Fruit fly (Drosophila melanogaster) whole organism, prepupa: Measurements from ENCODE around the gene Elal.

Experiments
- CG10631 ChIP-seq: fragments of 200-800 bp; sonication (Bioruptor generic); optimal IDR thresholded peaks from 2 replicates; lab custom pipeline; 2016; ENCODE audit warnings: missing biosample characterization, missing genetic modification characterization
- CG11294 ChIP-seq: fragments of 200-800 bp; sonication (Bioruptor generic); IDR thresholded peaks from 2 replicates; pipeline ENCODE4 v1.3.6; 2022; ENCODE audit warnings: missing biosample characterization, missing genetic modification characterization
- CG11762 ChIP-seq: fragments of 200-800 bp; sonication (Bioruptor generic); optimal IDR thresholded peaks from 3 replicates; lab custom pipeline; 2016; ENCODE audit warnings: missing biosample characterization, missing genetic modification characterization; ENCODE audit not compliant: insufficient read depth
- CG11902 ChIP-seq: fragments of 200-800 bp; sonication (Bioruptor generic); optimal IDR thresholded peaks from 3 replicates; lab custom pipeline; 2016; ENCODE audit warnings: missing biosample characterization, missing genetic modification characterization
- CG15336 ChIP-seq: fragments of 200-800 bp; sonication (Bioruptor generic); IDR thresholded peaks from 2 replicates; pipeline ENCODE4 v1.3.6; 2022; ENCODE audit warnings: missing biosample characterization, missing genetic modification characterization
- CG1621 ChIP-seq: fragments of 200-800 bp; sonication (Bioruptor generic); optimal IDR thresholded peaks from 3 replicates; lab custom pipeline; 2018; ENCODE audit warnings: missing biosample characterization, mild to moderate bottlenecking, missing genetic modification characterization
- CG16779 ChIP-seq: fragments of 200-800 bp; sonication (Bioruptor generic); optimal IDR thresholded peaks from 3 replicates; lab custom pipeline; 2017; ENCODE audit warnings: missing biosample characterization, mild to moderate bottlenecking, missing genetic modification characterization
- CG3032 ChIP-seq: fragments of 200-800 bp; optimal IDR thresholded peaks from 2 replicates; lab custom pipeline; 2019; ENCODE audit warnings: missing biosample characterization, mild to moderate bottlenecking, missing genetic modification characterization, moderate library complexity
- CG31627 ChIP-seq: fragments of 200-800 bp; sonication (Bioruptor generic); optimal IDR thresholded peaks from 3 replicates; lab custom pipeline; 2016; ENCODE audit warnings: missing biosample characterization, missing genetic modification characterization
- CG32006 ChIP-seq: fragments of 200-800 bp; sonication (Bioruptor generic); optimal IDR thresholded peaks from 3 replicates; lab custom pipeline; 2017; ENCODE audit warnings: missing biosample characterization, mild to moderate bottlenecking, missing genetic modification characterization
- CG34406 ChIP-seq: fragments of 200-800 bp; sonication (Bioruptor generic); optimal IDR thresholded peaks from 3 replicates; lab custom pipeline; 2016; ENCODE audit warnings: missing biosample characterization, missing genetic modification characterization
- CG3919 ChIP-seq: fragments of 200-800 bp; sonication (Bioruptor generic); optimal IDR thresholded peaks from 3 replicates; lab custom pipeline; 2016; ENCODE audit warnings: missing biosample characterization, missing genetic modification characterization
- CG4318 ChIP-seq: fragments of 200-800 bp; sonication (Bioruptor generic); optimal IDR thresholded peaks from 3 replicates; lab custom pipeline; 2017; ENCODE audit warnings: missing biosample characterization, mild to moderate bottlenecking, missing genetic modification characterization
- CG6163 ChIP-seq: fragments of 200-800 bp; sonication (Bioruptor generic); IDR thresholded peaks from 3 replicates; pipeline ENCODE4 v1.3.6; 2022; ENCODE audit warnings: missing biosample characterization, missing genetic modification characterization
- CG6276 ChIP-seq: fragments of 200-800 bp; sonication (Bioruptor generic); optimal IDR thresholded peaks from 2 replicates; lab custom pipeline; 2017; ENCODE audit warnings: missing biosample characterization, mild to moderate bottlenecking, missing genetic modification characterization
- CG6792 ChIP-seq: fragments of 200-800 bp; sonication (Bioruptor generic); optimal IDR thresholded peaks from 3 replicates; lab custom pipeline; 2016; ENCODE audit warnings: missing biosample characterization, missing genetic modification characterization
- CG6808 ChIP-seq: fragments of 200-800 bp; sonication (Bioruptor generic); optimal IDR thresholded peaks from 3 replicates; lab custom pipeline; 2017; ENCODE audit warnings: missing biosample characterization, missing genetic modification characterization, mild to moderate bottlenecking, moderate library complexity, missing genetic modification reagents
- CG6854 ChIP-seq: fragments of 200-800 bp; sonication (Bioruptor generic); optimal IDR thresholded peaks from 2 replicates; lab custom pipeline; 2017; ENCODE audit warnings: missing biosample characterization, mild to moderate bottlenecking, missing genetic modification characterization
- CG8119 ChIP-seq: fragments of 200-800 bp; sonication (Bioruptor generic); IDR thresholded peaks from 3 replicates; pipeline ENCODE4 v1.3.6; 2022; ENCODE audit warnings: missing biosample characterization, missing genetic modification characterization
- CG8319 ChIP-seq: fragments of 200-800 bp; sonication (Bioruptor generic); optimal IDR thresholded peaks from 3 replicates; lab custom pipeline; 2016; ENCODE audit warnings: missing biosample characterization, missing genetic modification characterization
- Eip75B ChIP-seq: fragments of 200-800 bp; sonication (Bioruptor generic); optimal IDR thresholded peaks from 3 replicates; lab custom pipeline; 2016; ENCODE audit warnings: missing biosample characterization, missing genetic modification characterization
- Eip78C ChIP-seq: fragments of 200-800 bp; sonication (Bioruptor generic); peaks from one replicate; lab custom pipeline; 2016; ENCODE audit warnings: missing biosample characterization, missing genetic modification characterization
- Eip93F ChIP-seq: fragments of 200-800 bp; sonication (Bioruptor generic); optimal IDR thresholded peaks from 2 replicates; lab custom pipeline; 2016; ENCODE audit warnings: missing biosample characterization, mild to moderate bottlenecking, missing genetic modification characterization
- Ets21C ChIP-seq: fragments of 200-800 bp; sonication (Bioruptor generic); optimal IDR thresholded peaks from 3 replicates; lab custom pipeline; 2016; ENCODE audit warnings: missing biosample characterization, missing genetic modification characterization
- Gug ChIP-seq: fragments of 200-800 bp; sonication (Bioruptor generic); IDR thresholded peaks from 2 replicates; pipeline ENCODE4 v1.3.6; 2022; ENCODE audit warnings: missing biosample characterization, missing genetic modification characterization
- Hr38 ChIP-seq: sonication (Bioruptor generic); optimal IDR thresholded peaks from 2 replicates; lab custom pipeline; 2016; ENCODE audit warnings: missing biosample characterization, missing genetic modification characterization
- Hr4 ChIP-seq: fragments of 200-800 bp; sonication (Bioruptor generic); optimal IDR thresholded peaks from 3 replicates; lab custom pipeline; 2016; ENCODE audit warnings: missing biosample characterization, missing genetic modification characterization
- Lpt ChIP-seq: fragments of 200-800 bp; sonication (Bioruptor generic); optimal IDR thresholded peaks from 3 replicates; lab custom pipeline; 2016; ENCODE audit warnings: missing biosample characterization, missing genetic modification characterization
- Met ChIP-seq: fragments of 200-800 bp; sonication (Bioruptor generic); optimal IDR thresholded peaks from 3 replicates; lab custom pipeline; 2016; ENCODE audit warnings: missing biosample characterization, missing genetic modification characterization
- OdsH ChIP-seq: fragments of 200-800 bp; sonication (Bioruptor generic); optimal IDR thresholded peaks from 3 replicates; lab custom pipeline; 2016; ENCODE audit warnings: missing biosample characterization, missing genetic modification characterization
- Sox102F ChIP-seq: fragments of 200-800 bp; sonication (Bioruptor generic); optimal IDR thresholded peaks from 2 replicates; lab custom pipeline; 2016; ENCODE audit warnings: missing biosample characterization, mild to moderate bottlenecking, missing genetic modification characterization
- Sox15 ChIP-seq: fragments of 200-800 bp; sonication (Bioruptor generic); optimal IDR thresholded peaks from 3 replicates; lab custom pipeline; 2016; ENCODE audit warnings: missing biosample characterization, missing genetic modification characterization
- achi ChIP-seq: fragments of 200-800 bp; sonication (Bioruptor generic); optimal IDR thresholded peaks from 3 replicates; lab custom pipeline; 2016; ENCODE audit warnings: missing biosample characterization, missing genetic modification characterization
- acj6 ChIP-seq: fragments of 200-800 bp; sonication (Bioruptor generic); optimal IDR thresholded peaks from 3 replicates; lab custom pipeline; 2016; ENCODE audit warnings: missing biosample characterization, missing genetic modification characterization
- cyc ChIP-seq: fragments of 200-800 bp; sonication (Bioruptor generic); optimal IDR thresholded peaks from 3 replicates; lab custom pipeline; 2016; ENCODE audit warnings: missing biosample characterization, missing genetic modification characterization
- dac ChIP-seq: fragments of 200-800 bp; sonication (Bioruptor generic); optimal IDR thresholded peaks from 2 replicates; lab custom pipeline; 2017; ENCODE audit warnings: missing biosample characterization, mild to moderate bottlenecking, missing genetic modification characterization
- dsx ChIP-seq: fragments of 200-800 bp; optimal IDR thresholded peaks from 3 replicates; lab custom pipeline; 2019; ENCODE audit warnings: missing biosample characterization, mild to moderate bottlenecking, missing genetic modification characterization, moderate library complexity; ENCODE audit not compliant: poor library complexity, severe bottlenecking
- eg ChIP-seq: fragments of 200-800 bp; sonication (Bioruptor generic); IDR thresholded peaks from 3 replicates; pipeline ENCODE4 v1.3.6; 2022; ENCODE audit warnings: missing biosample characterization, missing genetic modification characterization
- esn ChIP-seq: fragments of 200-800 bp; sonication (Bioruptor generic); optimal IDR thresholded peaks from 2 replicates; lab custom pipeline; 2016; ENCODE audit warnings: missing biosample characterization, mild to moderate bottlenecking, missing genetic modification characterization, moderate library complexity
- fd59A ChIP-seq: fragments of 200-800 bp; sonication (Bioruptor generic); optimal IDR thresholded peaks from 2 replicates; lab custom pipeline; 2017; ENCODE audit warnings: missing biosample characterization, mild to moderate bottlenecking, missing genetic modification characterization, missing genetic modification reagents
- fd85E ChIP-seq: fragments of 200-800 bp; sonication (Bioruptor generic); optimal IDR thresholded peaks from 3 replicates; lab custom pipeline; 2016; ENCODE audit warnings: missing biosample characterization, missing genetic modification characterization
- lz ChIP-seq: fragments of 200-800 bp; sonication (Bioruptor generic); optimal IDR thresholded peaks from 3 replicates; lab custom pipeline; 2016; ENCODE audit warnings: missing biosample characterization, missing genetic modification characterization
- net ChIP-seq: fragments of 200-800 bp; sonication (Bioruptor generic); optimal IDR thresholded peaks from 3 replicates; lab custom pipeline; 2016; ENCODE audit warnings: missing biosample characterization, missing genetic modification characterization
- pdm3 ChIP-seq: fragments of 200-800 bp; sonication (Bioruptor generic); optimal IDR thresholded peaks from 3 replicates; lab custom pipeline; 2016; ENCODE audit warnings: missing biosample characterization, missing genetic modification characterization
- salr ChIP-seq, 2 experiments: fragments of 200-800 bp; sonication (Bioruptor generic); optimal IDR thresholded peaks; 3 replicates each; lab custom pipeline; 2016 to 2018; ENCODE audit warnings: missing biosample characterization in 2 of 2, missing genetic modification characterization in 2 of 2, mild to moderate bottlenecking in 1 of 2
- spab ChIP-seq: fragments of 200-800 bp; sonication (Bioruptor generic); optimal IDR thresholded peaks from 2 replicates; lab custom pipeline; 2017; ENCODE audit warnings: missing biosample characterization, mild to moderate bottlenecking, missing genetic modification characterization, missing genetic modification reagents
- ss ChIP-seq, 2 experiments: fragments of 200-800 bp; sonication (Bioruptor generic); optimal IDR thresholded peaks; 2 replicates in 1 of 2; 3 replicates in 1 of 2; lab custom pipeline; 2017 to 2018; ENCODE audit warnings: mild to moderate bottlenecking in 2 of 2, missing biosample characterization in 2 of 2, missing genetic modification characterization in 2 of 2, moderate library complexity in 1 of 2
- svp ChIP-seq: fragments of 200-800 bp; sonication (Bioruptor generic); peaks from one replicate; lab custom pipeline; 2016; ENCODE audit warnings: missing biosample characterization, missing genetic modification characterization

Elal gene

DNA sequence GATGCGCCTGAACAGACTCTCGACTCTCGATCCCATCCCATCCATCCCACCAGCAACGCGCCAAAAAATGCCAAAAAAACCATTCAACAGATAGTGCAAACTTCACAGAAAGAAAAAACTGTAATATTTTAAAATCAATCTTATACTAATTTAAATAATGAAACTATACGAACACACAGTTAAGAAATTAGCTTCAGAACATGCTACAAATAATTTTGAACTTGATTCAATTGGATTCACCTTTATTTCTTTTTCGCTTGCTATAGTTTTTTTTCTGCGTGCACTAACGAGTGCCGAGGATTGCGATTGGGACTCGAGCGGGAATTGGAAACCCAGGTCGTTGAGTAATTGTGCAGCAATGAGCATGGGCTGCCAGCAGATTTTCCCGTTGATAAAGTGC lies 42.9 kb downstream of the Elal start:
- TF ChIP-seq CG11902 (GFP tag; lab: Kevin White, UChicago) (no peak), ss (GFP tag; optimal IDR thresholded peaks at IDR 0.05; lab: Kevin White, UChicago) (no peak), cyc (GFP tag; lab: Kevin White, UChicago) (no peak), CG6808 (no peak), acj6 (GFP tag; lab: Kevin White, UChicago) (no peak), net (GFP tag; lab: Kevin White, UChicago) (no peak), salr (GFP tag; optimal IDR thresholded peaks at IDR 0.05; lab: Kevin White, UChicago) (no peak), CG3919 (GFP tag; lab: Kevin White, UChicago) (no peak), CG31627 (GFP tag; lab: Kevin White, UChicago) (no peak), CG1621 (no peak), CG8319 (GFP tag; lab: Kevin White, UChicago) (no peak), fd85E (GFP tag; lab: Kevin White, UChicago) (no peak), svp (GFP tag; lab: Kevin White, UChicago) (peak; percentile 14), pdm3 (GFP tag; lab: Kevin White, UChicago) (peak; percentile 11), CG11294 (peak; percentile 15; the same call in 1 of the 2 replicates), CG6163 (GFP tag; lab: Robert Waterston, UW) (no peak), CG15336 (GFP tag; lab: Robert Waterston, UW) (peak; percentile 77), CG6276 (GFP tag; lab: Kevin White, UChicago) (peak; percentile 60), eg (GFP tag; lab: Robert Waterston, UW) (peak; percentile 68), CG6854 (no peak), CG4318 (peak; percentile 20), CG8119 (GFP tag; lab: Robert Waterston, UW) (peak; percentile 70), Ets21C (GFP tag; lab: Kevin White, UChicago) (no peak), CG16779 (tag; lab: Kevin White, UChicago) (no peak), Eip78C (GFP tag; lab: Kevin White, UChicago) (peak; percentile 51), CG3032 (tag; lab: Kevin White, UChicago) (no peak), Met (GFP tag; lab: Kevin White, UChicago) (no peak), CG6792 (GFP tag; lab: Kevin White, UChicago) (no peak), lz (GFP tag; lab: Kevin White, UChicago) (no peak), CG34406 (GFP tag; lab: Kevin White, UChicago) (no peak), Sox102F (GFP tag; lab: Kevin White, UChicago) (no peak), Eip75B (GFP tag; lab: Kevin White, UChicago) (no peak), CG32006 (GFP tag; lab: Kevin White, UChicago) (peak; percentile 58), Eip93F (GFP tag; lab: Kevin White, UChicago) (no peak), OdsH (GFP tag; lab: Kevin White, UChicago) (peak; percentile 1), Hr4 (peak; percentile 66), Gug (GFP tag; lab: Robert Waterston, UW) (peak; percentile 34; the same call in 1 of the 2 replicates), Hr38 (GFP tag; lab: Kevin White, UChicago) (no peak)

DNA sequence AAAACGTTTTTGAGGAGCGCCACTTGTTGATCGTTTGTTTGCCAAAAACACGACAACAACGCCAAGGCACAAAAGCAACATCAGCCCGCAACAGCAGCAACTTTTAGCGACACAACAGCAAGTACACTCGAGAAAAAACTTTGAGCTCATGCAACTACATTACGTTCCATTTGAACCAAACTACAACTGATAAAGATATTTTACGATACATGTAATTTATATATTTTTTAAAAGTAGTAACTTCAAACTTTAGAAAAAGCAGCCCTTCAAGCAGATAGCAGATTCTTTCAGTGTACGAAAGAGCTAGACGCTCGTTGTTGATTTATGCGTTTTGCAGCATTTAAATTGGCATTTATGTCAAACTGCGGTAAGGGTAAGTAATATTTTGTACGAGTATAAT lies 44.9 kb downstream of the Elal start:
- TF ChIP-seq net (GFP tag; lab: Kevin White, UChicago) (peak; percentile 69), Lpt (GFP tag; lab: Kevin White, UChicago) (peak; percentile 47), CG16779 (tag; lab: Kevin White, UChicago) (no peak), salr (GFP tag; optimal IDR thresholded peaks at IDR 0.05; lab: Kevin White, UChicago) (no peak), spab (GFP tag; lab: Kevin White, UChicago) (no peak), acj6 (GFP tag; lab: Kevin White, UChicago) (peak; percentile 39), CG11762 (peak; percentile 43), Ets21C (GFP tag; lab: Kevin White, UChicago) (no peak), CG6276 (GFP tag; lab: Kevin White, UChicago) (peak; percentile 73), OdsH (GFP tag; lab: Kevin White, UChicago) (peak; percentile 60), CG32006 (GFP tag; lab: Kevin White, UChicago) (peak; percentile 79), CG8119 (GFP tag; lab: Robert Waterston, UW) (peak; percentile 86), Eip93F (GFP tag; lab: Kevin White, UChicago) (no peak), Eip78C (GFP tag; lab: Kevin White, UChicago) (peak; percentile 85), achi (GFP tag; lab: Kevin White, UChicago) (peak; percentile 50), CG6163 (GFP tag; lab: Robert Waterston, UW) (peak; percentile 77), CG10631 (GFP tag; lab: Kevin White, UChicago) (peak; percentile 45), CG15336 (GFP tag; lab: Robert Waterston, UW) (peak; percentile 84), CG1621 (no peak), eg (GFP tag; lab: Robert Waterston, UW) (peak; percentile 92), Sox15 (GFP tag; lab: Kevin White, UChicago) (no peak), dsx (GFP tag; lab: Kevin White, UChicago) (no peak), CG11902 (GFP tag; lab: Kevin White, UChicago) (peak; percentile 21), dac (peak; percentile 56), CG34406 (GFP tag; lab: Kevin White, UChicago) (peak; percentile 28), esn (GFP tag; lab: Kevin White, UChicago) (no peak), fd59A (no peak)
